Worm (Caenorhabditis elegans) whole organism, L2 larva: ENCODE results near the gene ZK1307.7.

Experiments used
- R02D3.7 ChIP-seq: fragments of 150-350 bp; optimal IDR thresholded peaks from 2 replicates; lab custom pipeline; 2014; ENCODE audit warnings: missing biosample characterization, missing genetic modification characterization
- nhr-237 ChIP-seq: fragments of 150-350 bp; optimal IDR thresholded peaks from 2 replicates; lab custom pipeline; 2014; ENCODE audit warnings: missing biosample characterization, missing genetic modification characterization
- zag-1 ChIP-seq: fragments of 150-350 bp; optimal IDR thresholded peaks from 2 replicates; lab custom pipeline; 2014; ENCODE audit warnings: missing biosample characterization, missing genetic modification characterization

ce11 chrII:9614728-9615127 lies 21.7 kb upstream of the ZK1307.7 start, which contains the start of gene hlh-6:
- TF ChIP-seq zag-1 (tag; lab: Kevin White, UChicago) (no peak), R02D3.7 (tag; lab: Kevin White, UChicago) (no peak), nhr-237 (tag; lab: Kevin White, UChicago) (no peak)
